Worm (Caenorhabditis elegans) whole organism, late embryonic: ENCODE measurements around the gene nlp-28.

ENCODE experiments used
- ama-1 ChIP-seq: fragments of 150-350 bp; optimal IDR thresholded peaks from 2 replicates; lab custom pipeline; 2014
- ceh-18 ChIP-seq: sonication (generic microtip); optimal IDR thresholded peaks from 2 replicates; lab custom pipeline; 2016; ENCODE audit warnings: missing genetic modification characterization, missing compliant biosample characterization
- dve-1 ChIP-seq: sonication (generic microtip); optimal IDR thresholded peaks from 2 replicates; lab custom pipeline; 2017; ENCODE audit warnings: antibody characterized with exemption, mild to moderate bottlenecking, missing genetic modification characterization, missing compliant biosample characterization
- ets-4 ChIP-seq: sonication (generic microtip); optimal IDR thresholded peaks from 2 replicates; lab custom pipeline; 2016; ENCODE audit warnings: missing genetic modification characterization, missing compliant biosample characterization
- hlh-15 ChIP-seq: sonication (generic microtip); optimal IDR thresholded peaks from 2 replicates; lab custom pipeline; 2016; ENCODE audit warnings: missing genetic modification characterization, missing compliant biosample characterization
- lim-6 ChIP-seq: sonication (generic microtip); optimal IDR thresholded peaks from 2 replicates; lab custom pipeline; 2016; ENCODE audit warnings: missing genetic modification characterization, missing compliant biosample characterization
- madf-2 ChIP-seq: sonication (generic microtip); optimal IDR thresholded peaks from 2 replicates; lab custom pipeline; 2017; ENCODE audit warnings: missing genetic modification characterization, missing compliant biosample characterization
- nhr-232 ChIP-seq: sonication (generic microtip); optimal IDR thresholded peaks from 2 replicates; lab custom pipeline; 2016; ENCODE audit warnings: missing genetic modification characterization, missing compliant biosample characterization
- tbx-2 ChIP-seq: sonication (generic microtip); optimal IDR thresholded peaks from 2 replicates; lab custom pipeline; 2016; ENCODE audit warnings: missing genetic modification characterization, missing compliant biosample characterization

DNA sequence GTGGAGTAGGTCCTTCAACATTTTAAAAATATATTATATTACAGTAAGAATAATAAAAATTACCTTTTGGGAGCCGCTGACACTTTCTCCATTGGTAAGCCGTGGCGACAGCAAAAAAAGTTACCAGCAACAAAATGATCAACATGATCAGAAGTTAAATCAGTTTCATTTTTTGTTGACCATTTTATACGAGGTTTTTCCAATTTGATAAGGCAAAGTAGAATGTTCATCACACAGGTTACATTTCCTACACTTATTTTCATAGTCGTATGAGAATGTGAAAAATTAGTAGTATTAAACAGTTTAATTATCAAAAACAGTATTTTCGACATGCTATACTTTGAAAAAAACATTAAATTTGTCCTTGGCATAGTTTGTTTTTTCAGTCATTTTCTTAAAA lies 14.9 kb upstream of the nlp-28 start, which contains the start of gene cyp-34A10:
- TF ChIP-seq madf-2 (tag; lab: Kevin White, UChicago) (no peak), tbx-2 (tag; lab: Kevin White, UChicago) (no peak), hlh-15 (tag; lab: Kevin White, UChicago) (no peak), lim-6 (tag; lab: Kevin White, UChicago) (no peak), dve-1 (tag; lab: Kevin White, UChicago) (no peak), ets-4 (no peak), nhr-232 (no peak), ama-1 (lab: Kevin White, UChicago) (no peak), ceh-18 (tag; lab: Kevin White, UChicago) (no peak)
